Fruit fly (Drosophila melanogaster) Kc167 (cell line): ENCODE data around the gene CG4328.

Experiments used
- Myc ChIP-seq: fragments of >200 bp; optimal IDR thresholded peaks from 2 replicates; lab custom pipeline; 2017; ENCODE audit warnings: missing external identifiers
- Sin3A ChIP-seq: fragments of >200 bp; optimal IDR thresholded peaks from 2 replicates; lab custom pipeline; 2018; ENCODE audit warnings: missing external identifiers
- h ChIP-seq: fragments of >200 bp; optimal IDR thresholded peaks from 3 replicates; lab custom pipeline; 2018; ENCODE audit warnings: missing external identifiers
- insv ChIP-seq: fragments of >200 bp; optimal IDR thresholded peaks from 3 replicates; lab custom pipeline; 2018; ENCODE audit warnings: missing external identifiers
- psq ChIP-seq: fragments of >200 bp; optimal IDR thresholded peaks from 2 replicates; lab custom pipeline; 2017; ENCODE audit warnings: missing external identifiers
- ttk ChIP-seq: sonication (Bioruptor generic); optimal IDR thresholded peaks from 2 replicates; lab custom pipeline; 2017; ENCODE audit warnings: missing external identifiers

DNA sequence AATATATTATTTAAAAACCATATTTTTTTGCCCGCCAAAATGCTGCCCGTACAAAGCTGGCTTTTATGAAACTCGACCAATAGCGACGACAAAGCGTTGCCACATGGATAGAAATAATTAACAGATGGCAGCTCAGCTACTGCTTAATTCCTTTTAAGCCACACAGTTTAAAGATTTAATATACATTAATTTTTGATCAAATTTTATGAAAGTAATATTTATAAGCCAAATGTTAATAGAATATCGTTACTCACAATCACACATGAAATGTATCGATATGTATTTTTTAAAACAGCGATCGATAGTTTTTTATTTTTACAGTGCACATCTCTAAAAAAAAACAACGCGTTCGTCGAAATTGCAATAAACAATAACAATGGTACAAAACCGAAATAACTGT lies 40.4 kb upstream of the CG4328 start, which contains the start of gene CG10418:
- TF ChIP-seq h (no peak), Sin3A (lab: Kevin White, UChicago) (no peak), Myc (lab: Kevin White, UChicago) (no peak), psq (lab: Kevin White, UChicago) (no peak), insv (lab: Kevin White, UChicago) (no peak), ttk (lab: Kevin White, UChicago) (no peak)
